Fruit fly (Drosophila melanogaster) whole organism, embryonic: ENCODE results near the gene CG9855.
A peak's percentile ranks its signal among the peaks of the same experiment; 100 is the strongest.

ENCODE experiments used
- Adf1 ChIP-seq: fragments of 200-800 bp; sonication (Bioruptor generic); IDR thresholded peaks from 2 replicates; pipeline ENCODE4 v1.3.6; 2022; ENCODE audit warnings: missing biosample characterization, missing genetic modification characterization
- BEAF-32 ChIP-seq: fragments of 200-800 bp; sonication (Bioruptor generic); optimal IDR thresholded peaks from 3 replicates; lab custom pipeline; 2017; ENCODE audit warnings: missing biosample characterization, missing genetic modification characterization, mild to moderate bottlenecking, moderate library complexity, missing genetic modification reagents
- CG10366 ChIP-seq: fragments of 200-800 bp; sonication (Bioruptor generic); IDR thresholded peaks from 2 replicates; pipeline ENCODE4 v1.3.6; 2022; ENCODE audit warnings: missing biosample characterization, missing genetic modification characterization
- CG10654 ChIP-seq: fragments of 200-800 bp; sonication (Bioruptor generic); optimal IDR thresholded peaks from 2 replicates; lab custom pipeline; 2016; ENCODE audit warnings: missing biosample characterization, missing genetic modification characterization
- CG11560 ChIP-seq: fragments of 200-800 bp; sonication (Bioruptor generic); IDR thresholded peaks from 3 replicates; pipeline ENCODE4 v1.3.6; 2022; ENCODE audit warnings: missing biosample characterization, missing genetic modification characterization
- CG13296 ChIP-seq: fragments of 200-800 bp; sonication (Bioruptor generic); optimal IDR thresholded peaks from 3 replicates; lab custom pipeline; 2018; ENCODE audit warnings: missing biosample characterization, mild to moderate bottlenecking, missing genetic modification characterization
- CG15601 ChIP-seq: fragments of 200-800 bp; sonication (Bioruptor generic); optimal IDR thresholded peaks from 3 replicates; lab custom pipeline; 2019; ENCODE audit warnings: missing biosample characterization, mild to moderate bottlenecking, missing genetic modification characterization, moderate library complexity
- CG15696 ChIP-seq: fragments of 200-800 bp; sonication (Bioruptor generic); optimal IDR thresholded peaks from 2 replicates; lab custom pipeline; 2019; ENCODE audit warnings: missing biosample characterization, mild to moderate bottlenecking, missing genetic modification characterization, moderate library complexity
- CG1603 ChIP-seq: fragments of 200-800 bp; sonication (Bioruptor generic); optimal IDR thresholded peaks from 2 replicates; lab custom pipeline; 2019; ENCODE audit warnings: missing biosample characterization, mild to moderate bottlenecking, missing genetic modification characterization, moderate library complexity
- CG16863 ChIP-seq: fragments of 200-800 bp; sonication (Bioruptor generic); optimal IDR thresholded peaks from 3 replicates; lab custom pipeline; 2016; ENCODE audit warnings: missing biosample characterization, missing genetic modification characterization
- CG17328 ChIP-seq: fragments of 200-800 bp; sonication (Bioruptor generic); IDR thresholded peaks from 2 replicates; pipeline ENCODE4 v1.3.6; 2022; ENCODE audit warnings: missing biosample characterization, missing genetic modification characterization
- CG17385 ChIP-seq: fragments of 200-800 bp; sonication (Bioruptor generic); optimal IDR thresholded peaks from 3 replicates; lab custom pipeline; 2018; ENCODE audit warnings: missing biosample characterization, mild to moderate bottlenecking, missing genetic modification characterization
- CG17829 ChIP-seq: fragments of 200-800 bp; optimal IDR thresholded peaks from 2 replicates; lab custom pipeline; 2019; ENCODE audit warnings: missing biosample characterization, mild to moderate bottlenecking, missing genetic modification characterization, moderate library complexity
- CG17912 ChIP-seq: fragments of 200-800 bp; sonication (Bioruptor generic); optimal IDR thresholded peaks from 2 replicates; lab custom pipeline; 2018; ENCODE audit warnings: missing biosample characterization, mild to moderate bottlenecking, missing genetic modification characterization
- CG1832 ChIP-seq: fragments of 200-800 bp; sonication (Bioruptor generic); optimal IDR thresholded peaks from 2 replicates; lab custom pipeline; 2017; ENCODE audit warnings: missing biosample characterization, mild to moderate bottlenecking, missing genetic modification characterization, inconsistent platforms
- CG2129 ChIP-seq: fragments of 200-800 bp; sonication (Bioruptor generic); IDR thresholded peaks from 2 replicates; pipeline ENCODE4 v1.3.6; 2022; ENCODE audit warnings: missing biosample characterization, missing genetic modification characterization; ENCODE audit not compliant: partially characterized antibody
- CG3838 ChIP-seq: fragments of 200-800 bp; sonication (Bioruptor generic); optimal IDR thresholded peaks from 3 replicates; lab custom pipeline; 2016; ENCODE audit warnings: missing biosample characterization, missing genetic modification characterization
- CG4730 ChIP-seq: fragments of 200-800 bp; sonication (Bioruptor generic); IDR thresholded peaks from 2 replicates; pipeline ENCODE4 v1.3.6; 2022; ENCODE audit warnings: missing biosample characterization, missing genetic modification characterization
- CG6254 ChIP-seq: fragments of 200-800 bp; sonication (Bioruptor generic); optimal IDR thresholded peaks from 3 replicates; lab custom pipeline; 2017; ENCODE audit warnings: mild to moderate bottlenecking, missing biosample characterization, missing genetic modification reagents, missing genetic modification characterization
- CG6689 ChIP-seq: fragments of 200-800 bp; sonication (Bioruptor generic); IDR thresholded peaks from 2 replicates; pipeline ENCODE4 v1.3.6; 2022; ENCODE audit warnings: missing biosample characterization, missing genetic modification characterization
- CG9609 ChIP-seq: fragments of 200-800 bp; sonication (Bioruptor generic); optimal IDR thresholded peaks from 3 replicates; lab custom pipeline; 2016; ENCODE audit warnings: missing biosample characterization, missing genetic modification characterization
- CG9817 ChIP-seq: fragments of 200-800 bp; sonication (Bioruptor generic); optimal IDR thresholded peaks from 2 replicates; lab custom pipeline; 2018; ENCODE audit warnings: missing biosample characterization, mild to moderate bottlenecking, missing genetic modification characterization, moderate library complexity
- Dad ChIP-seq: fragments of 200-800 bp; sonication (Bioruptor generic); optimal IDR thresholded peaks from 3 replicates; lab custom pipeline; 2016; ENCODE audit warnings: missing biosample characterization, missing genetic modification characterization
- Dll ChIP-seq: fragments of 200-800 bp; sonication (Bioruptor generic); IDR thresholded peaks from 4 replicates; pipeline ENCODE4 v1.3.6; 2022; ENCODE audit warnings: missing biosample characterization, missing genetic modification characterization; ENCODE audit not compliant: partially characterized antibody
- Fer3 ChIP-seq: fragments of 200-800 bp; sonication (Bioruptor generic); optimal IDR thresholded peaks from 2 replicates; lab custom pipeline; 2018; ENCODE audit warnings: missing biosample characterization, mild to moderate bottlenecking, missing genetic modification characterization, moderate library complexity
- HLH3B ChIP-seq: fragments of 200-800 bp; sonication (Bioruptor generic); IDR thresholded peaks from 2 replicates; pipeline ENCODE4 v1.3.6; 2022; ENCODE audit warnings: missing biosample characterization, missing genetic modification characterization
- Hr51 ChIP-seq, 2 experiments: fragments of 200-800 bp; sonication (Bioruptor generic); optimal IDR thresholded peaks; 2 replicates in 1 of 2; 3 replicates in 1 of 2; lab custom pipeline; 2016 to 2018; ENCODE audit warnings: missing biosample characterization in 2 of 2, missing genetic modification characterization in 2 of 2, mild to moderate bottlenecking in 1 of 2, moderate library complexity in 1 of 2
- Hsf ChIP-seq: fragments of 200-800 bp; sonication (Bioruptor generic); optimal IDR thresholded peaks from 3 replicates; lab custom pipeline; 2016; ENCODE audit warnings: missing biosample characterization, missing genetic modification characterization
- Lhr ChIP-seq: fragments of 200-800 bp; sonication (Bioruptor generic); optimal IDR thresholded peaks from 3 replicates; lab custom pipeline; 2017; ENCODE audit warnings: mild to moderate bottlenecking, missing biosample characterization, missing genetic modification reagents, missing genetic modification characterization
- Myb ChIP-seq: fragments of 200-800 bp; sonication (Bioruptor generic); optimal IDR thresholded peaks from 2 replicates; lab custom pipeline; 2016; ENCODE audit warnings: missing biosample characterization, missing genetic modification characterization
- Oli ChIP-seq: fragments of 200-800 bp; sonication (Bioruptor generic); optimal IDR thresholded peaks from 2 replicates; lab custom pipeline; 2018; ENCODE audit warnings: missing biosample characterization, mild to moderate bottlenecking, missing genetic modification characterization, moderate library complexity
- Ravus ChIP-seq: fragments of 200-800 bp; sonication (Bioruptor generic); IDR thresholded peaks from 2 replicates; pipeline ENCODE4 v1.3.6; 2022; ENCODE audit warnings: missing biosample characterization, missing genetic modification characterization
- Sry-δ ChIP-seq: fragments of 200-800 bp; sonication (Bioruptor generic); optimal IDR thresholded peaks from 2 replicates; lab custom pipeline; 2016; ENCODE audit warnings: missing biosample characterization, missing genetic modification characterization
- TFAM ChIP-seq: fragments of 200-800 bp; sonication (Bioruptor generic); optimal IDR thresholded peaks from 2 replicates; lab custom pipeline; 2017; ENCODE audit warnings: missing biosample characterization, missing genetic modification characterization, inconsistent platforms
- Usf ChIP-seq: fragments of 200-800 bp; sonication (Bioruptor generic); optimal IDR thresholded peaks from 2 replicates; lab custom pipeline; 2017; ENCODE audit warnings: missing genotype, missing biosample characterization, missing genetic modification characterization
- ab ChIP-seq: fragments of 200-800 bp; sonication (Bioruptor generic); optimal IDR thresholded peaks from 2 replicates; lab custom pipeline; 2016; ENCODE audit warnings: missing biosample characterization, missing genetic modification characterization
- cg ChIP-seq: fragments of 200-800 bp; sonication (Bioruptor generic); optimal IDR thresholded peaks from 3 replicates; lab custom pipeline; 2019; ENCODE audit warnings: missing biosample characterization, mild to moderate bottlenecking, missing genetic modification characterization, moderate library complexity
- dati ChIP-seq: fragments of 200-800 bp; sonication (Bioruptor generic); IDR thresholded peaks from 2 replicates; pipeline ENCODE4 v1.3.6; 2022; ENCODE audit warnings: missing biosample characterization, missing genetic modification characterization
- fru ChIP-seq: fragments of >200 bp; optimal IDR thresholded peaks from 2 replicates; lab custom pipeline; 2017
- klu ChIP-seq: fragments of 200-800 bp; sonication (Bioruptor generic); IDR thresholded peaks from 2 replicates; pipeline ENCODE4 v1.3.6; 2022; ENCODE audit warnings: missing biosample characterization, missing genetic modification characterization
- lab ChIP-seq: fragments of 200-800 bp; sonication (Bioruptor generic); optimal IDR thresholded peaks from 3 replicates; lab custom pipeline; 2017; ENCODE audit warnings: missing biosample characterization, missing genetic modification characterization, mild to moderate bottlenecking, moderate library complexity, missing genetic modification reagents
- odd ChIP-seq: fragments of 200-800 bp; sonication (Bioruptor generic); optimal IDR thresholded peaks from 2 replicates; lab custom pipeline; 2017; ENCODE audit warnings: missing biosample characterization, mild to moderate bottlenecking, missing genetic modification characterization
- pum ChIP-seq: fragments of 200-800 bp; sonication (Bioruptor generic); optimal IDR thresholded peaks from 2 replicates; lab custom pipeline; 2016; ENCODE audit warnings: missing biosample characterization, missing genetic modification characterization
- ro ChIP-seq: fragments of 200-800 bp; sonication (Bioruptor generic); IDR thresholded peaks from 2 replicates; pipeline ENCODE4 v1.3.6; 2022; ENCODE audit warnings: missing biosample characterization, missing genetic modification characterization
- shn ChIP-seq: fragments of 200-800 bp; sonication (Bioruptor generic); optimal IDR thresholded peaks from 3 replicates; lab custom pipeline; 2016; ENCODE audit warnings: missing biosample characterization, missing genetic modification characterization
- sob ChIP-seq: fragments of 200-800 bp; sonication (Bioruptor generic); IDR thresholded peaks from 2 replicates; pipeline ENCODE4 v1.3.6; 2022; ENCODE audit warnings: missing biosample characterization, missing genetic modification characterization
- usp ChIP-seq: fragments of >200 bp; optimal IDR thresholded peaks from 2 replicates; lab custom pipeline; 2017; ENCODE audit warnings: missing biosample characterization, missing genetic modification characterization
- wdn ChIP-seq: fragments of 200-800 bp; sonication (Bioruptor generic); IDR thresholded peaks from 2 replicates; pipeline ENCODE4 v1.3.6; 2022; ENCODE audit warnings: missing biosample characterization, missing genetic modification characterization
- yki ChIP-seq: fragments of >200 bp; optimal IDR thresholded peaks from 3 replicates; lab custom pipeline; 2018
- zen2 ChIP-seq: fragments of 200-800 bp; sonication (Bioruptor generic); IDR thresholded peaks from 3 replicates; pipeline ENCODE4 v1.3.6; 2022; ENCODE audit warnings: missing biosample characterization, missing genetic modification characterization; ENCODE audit not compliant: partially characterized antibody

The CG9855 gene

dm6 chr3R:4433441-4434077, 35.9 kb upstream of the CG9855 start, which contains the start of the genes eIF3a and CG1074 (continued):
- no peak for TF ChIP-seq CG1832 (GFP tag; lab: Kevin White, UChicago)
- TF ChIP-seq BEAF-32: peak; percentile 99
- TF ChIP-seq yki (lab: Kevin White, UChicago): no peak
- no peak for TF ChIP-seq Ravus (GFP tag; lab: Robert Waterston, UW)
- TF ChIP-seq CG17829 (tag; lab: Kevin White, UChicago): peak; percentile 77
- peak; percentile 91 for TF ChIP-seq Sry-δ
- TF ChIP-seq sob (GFP tag; lab: Robert Waterston, UW): peak; percentile 86
- peak; percentile 82 for TF ChIP-seq CG13296 (GFP tag; lab: Kevin White, UChicago)
- peak; percentile 55 for TF ChIP-seq CG15601
- no peak for TF ChIP-seq fru (lab: Kevin White, UChicago)
- peak; percentile 65 for TF ChIP-seq Hsf (GFP tag; lab: Kevin White, UChicago)
- no peak for TF ChIP-seq wdn
- TF ChIP-seq ab (GFP tag; lab: Kevin White, UChicago): no peak
- peak; percentile 38; the same call in 1 of the 2 replicates for TF ChIP-seq CG4730
- peak; percentile 73 for TF ChIP-seq CG17385
- peak; percentile 50; the same call in 1 of the 2 replicates for TF ChIP-seq CG17328 (GFP tag; lab: Robert Waterston, UW)
- TF ChIP-seq CG3838 (GFP tag; lab: Kevin White, UChicago): no peak
- no peak for TF ChIP-seq dati (GFP tag; lab: Robert Waterston, UW)
- TF ChIP-seq CG2129 (GFP tag; lab: Robert Waterston, UW): peak; percentile 83
- peak; percentile 68 for TF ChIP-seq Lhr (GFP tag; lab: Kevin White, UChicago)
- no peak; the same call in 1 of the 2 replicates for TF ChIP-seq CG10366 (GFP tag; lab: Robert Waterston, UW)
- peak; percentile 91 for TF ChIP-seq CG1603 (tag; lab: Kevin White, UChicago)
- TF ChIP-seq CG10654 (GFP tag; lab: Kevin White, UChicago): peak; percentile 40
- TF ChIP-seq klu (GFP tag; lab: Robert Waterston, UW): no peak
- peak; percentile 53 for TF ChIP-seq CG9609 (GFP tag; lab: Kevin White, UChicago)
- TF ChIP-seq Dad (GFP tag; lab: Kevin White, UChicago): peak; percentile 75
- peak; percentile 87 for TF ChIP-seq zen2 (GFP tag; lab: Robert Waterston, UW)
- TF ChIP-seq usp (GFP tag; lab: Kevin White, UChicago): no peak
- TF ChIP-seq Oli (tag; lab: Kevin White, UChicago): no peak
- no peak for TF ChIP-seq ro (GFP tag; lab: Robert Waterston, UW)
- no peak for TF ChIP-seq CG6254 (GFP tag; lab: Kevin White, UChicago)
- TF ChIP-seq CG6689: 0 out of 2 replicates have a peak, but pooled peaks have one; percentile 13
- peak in 1 of 2 experiments; percentile 72 for TF ChIP-seq Hr51 (GFP tag; optimal IDR thresholded peaks at IDR 0.05; lab: Kevin White, UChicago)
- peak; percentile 64 for TF ChIP-seq Fer3 (tag; lab: Kevin White, UChicago)
- no peak for TF ChIP-seq CG11560
- peak; percentile 91 for TF ChIP-seq Dll (GFP tag; lab: Robert Waterston, UW)
- TF ChIP-seq TFAM (GFP tag; lab: Kevin White, UChicago): no peak
- TF ChIP-seq CG16863 (GFP tag; lab: Kevin White, UChicago): peak; percentile 32
- peak; percentile 9 for TF ChIP-seq cg (GFP tag; lab: Kevin White, UChicago)
- no peak for TF ChIP-seq HLH3B (GFP tag; lab: Robert Waterston, UW)
- peak; percentile 52 for TF ChIP-seq Adf1
- peak; percentile 4 for TF ChIP-seq CG15696 (tag; lab: Kevin White, UChicago)
- peak; percentile 56 for TF ChIP-seq pum (GFP tag; lab: Kevin White, UChicago)
- no peak for TF ChIP-seq lab (GFP tag; lab: Kevin White, UChicago)
- peak; percentile 70 for TF ChIP-seq Myb
- peak; percentile 75 for TF ChIP-seq CG17912 (GFP tag; lab: Kevin White, UChicago)
- peak; percentile 51 for TF ChIP-seq shn (GFP tag; lab: Kevin White, UChicago)
- peak; percentile 51 for TF ChIP-seq CG9817
- TF ChIP-seq odd (GFP tag; lab: Kevin White, UChicago): peak; percentile 67
- TF ChIP-seq Usf (GFP tag; lab: Kevin White, UChicago): no peak
